Worm (Caenorhabditis elegans) whole organism, young adult: ENCODE measurements around the gene T07A5.1.
"Not testable (repeated sequence)": the region's sequence is repeated elsewhere in the genome, so short reads cannot be mapped to it uniquely, and the experiment has no call there.

Source experiments
- B0019.2 ChIP-seq: fragments of 200-800 bp; sonication (Bioruptor generic); conservative IDR thresholded peaks from 2 replicates; pipeline ENCODE4 v1.3.6; 2022; ENCODE audit warnings: missing genetic modification reagents, missing genetic modification characterization, missing compliant biosample characterization
- B0336.3 ChIP-seq: fragments of 200-800 bp; sonication (Bioruptor generic); IDR thresholded peaks from 2 replicates; pipeline ENCODE4 v1.3.6; 2022; ENCODE audit warnings: missing genetic modification characterization, missing compliant biosample characterization
- D2030.7 ChIP-seq: fragments of 200-800 bp; sonication (Bioruptor generic); IDR thresholded peaks from 2 replicates; pipeline ENCODE4 v1.3.6; 2022; ENCODE audit warnings: missing genetic modification reagents, missing genetic modification characterization, missing compliant biosample characterization
- F33H1.4 ChIP-seq: fragments of 200-800 bp; sonication (Bioruptor generic); IDR thresholded peaks from 2 replicates; pipeline ENCODE4 v1.3.6; 2022; ENCODE audit warnings: missing genetic modification reagents, missing genetic modification characterization, missing compliant biosample characterization
- F37B4.10 ChIP-seq: fragments of 200-800 bp; sonication (Bioruptor generic); IDR thresholded peaks from 2 replicates; pipeline ENCODE4 v1.3.6; 2022; ENCODE audit warnings: missing genetic modification characterization, missing compliant biosample characterization
- F49E8.2 ChIP-seq: sonication (generic microtip); optimal IDR thresholded peaks from 3 replicates; lab custom pipeline; 2017; ENCODE audit warnings: missing genetic modification characterization, mild to moderate bottlenecking, missing compliant biosample characterization, antibody characterized with exemption, moderate library complexity; ENCODE audit not compliant: insufficient read depth
- Y56A3A.18 ChIP-seq: fragments of 200-800 bp; sonication (Bioruptor generic); IDR thresholded peaks from 2 replicates; pipeline ENCODE4 v1.3.6; 2022; ENCODE audit warnings: missing genetic modification reagents, missing genetic modification characterization, missing compliant biosample characterization
- Y67H2A.10 ChIP-seq: fragments of 200-800 bp; sonication (Bioruptor generic); conservative IDR thresholded peaks from 2 replicates; pipeline ENCODE4 v1.3.6; 2022; ENCODE audit warnings: missing genetic modification reagents, missing genetic modification characterization, missing compliant biosample characterization
- Y79H2A.3 ChIP-seq: fragments of 200-800 bp; sonication (Bioruptor generic); conservative IDR thresholded peaks from 2 replicates; pipeline ENCODE4 v1.3.6; 2022; ENCODE audit warnings: missing genetic modification reagents, missing genetic modification characterization, missing compliant biosample characterization
- Y95B8A.8 ChIP-seq: fragments of 200-800 bp; sonication (Bioruptor generic); IDR thresholded peaks from 2 replicates; pipeline ENCODE4 v1.3.6; 2022; ENCODE audit warnings: missing genetic modification reagents, missing genetic modification characterization, missing compliant biosample characterization
- bed-2 ChIP-seq: fragments of 200-800 bp; sonication (Bioruptor generic); IDR thresholded peaks from 2 replicates; pipeline ENCODE4 v1.3.6; 2022; ENCODE audit warnings: missing genetic modification reagents, missing genetic modification characterization, missing compliant biosample characterization
- ceh-100 ChIP-seq: fragments of 200-800 bp; sonication (Bioruptor generic); IDR thresholded peaks from 2 replicates; pipeline ENCODE4 v1.3.6; 2022; ENCODE audit warnings: missing genetic modification reagents, missing genetic modification characterization, missing compliant biosample characterization
- ceh-91 ChIP-seq: fragments of 200-800 bp; sonication (Bioruptor generic); IDR thresholded peaks from 2 replicates; pipeline ENCODE4 v1.3.6; 2022; ENCODE audit warnings: missing genetic modification reagents, missing genetic modification characterization, missing compliant biosample characterization
- dox-1 ChIP-seq: fragments of 200-800 bp; sonication (Bioruptor generic); IDR thresholded peaks from 2 replicates; pipeline ENCODE4 v1.3.6; 2022; ENCODE audit warnings: missing genetic modification reagents, missing genetic modification characterization, missing compliant biosample characterization
- egl-44 ChIP-seq: fragments of 200-800 bp; sonication (Bioruptor generic); IDR thresholded peaks from 2 replicates; pipeline ENCODE4 v1.3.6; 2022; ENCODE audit warnings: missing genetic modification reagents, missing genetic modification characterization, missing compliant biosample characterization
- egrh-3 ChIP-seq: fragments of 200-800 bp; sonication (Bioruptor generic); IDR thresholded peaks from 2 replicates; pipeline ENCODE4 v1.3.6; 2022; ENCODE audit warnings: missing genetic modification reagents, missing genetic modification characterization, missing compliant biosample characterization
- gei-17 ChIP-seq: fragments of 200-800 bp; sonication (Bioruptor generic); optimal IDR thresholded peaks from 2 replicates; lab custom pipeline; 2018; ENCODE audit warnings: mild to moderate bottlenecking, missing genetic modification characterization, missing compliant biosample characterization
- hmg-1.2 ChIP-seq: fragments of 200-800 bp; sonication (Bioruptor generic); IDR thresholded peaks from 2 replicates; pipeline ENCODE4 v1.3.6; 2022; ENCODE audit warnings: missing genetic modification reagents, missing genetic modification characterization, missing compliant biosample characterization
- hrde-1 ChIP-seq: sonication (generic microtip); optimal IDR thresholded peaks from 2 replicates; lab custom pipeline; 2016; ENCODE audit warnings: missing genetic modification characterization, mild to moderate bottlenecking, missing compliant biosample characterization, moderate library complexity, missing genotype, missing genetic modification reagents, borderline replicate concordance
- hsf-1 ChIP-seq: fragments of 200-800 bp; sonication (Bioruptor generic); IDR thresholded peaks from 2 replicates; pipeline ENCODE4 v1.3.6; 2022; ENCODE audit warnings: missing genetic modification reagents, missing genetic modification characterization, missing compliant biosample characterization
- lin-26 ChIP-seq: fragments of 200-800 bp; sonication (Bioruptor generic); IDR thresholded peaks from 2 replicates; pipeline ENCODE4 v1.3.6; 2022; ENCODE audit warnings: missing genetic modification reagents, missing genetic modification characterization, missing compliant biosample characterization
- lin-54 ChIP-seq: fragments of 200-800 bp; sonication (Bioruptor generic); optimal IDR thresholded peaks from 2 replicates; lab custom pipeline; 2018; ENCODE audit warnings: mild to moderate bottlenecking, missing genetic modification characterization, missing compliant biosample characterization
- lir-1 ChIP-seq: fragments of 200-800 bp; sonication (Bioruptor generic); conservative IDR thresholded peaks from 2 replicates; pipeline ENCODE4 v1.3.6; 2022; ENCODE audit warnings: missing genetic modification reagents, missing genetic modification characterization, missing compliant biosample characterization
- lsl-1 ChIP-seq: fragments of 200-800 bp; sonication (Bioruptor generic); optimal IDR thresholded peaks from 2 replicates; lab custom pipeline; 2018; ENCODE audit warnings: mild to moderate bottlenecking, missing genetic modification characterization, moderate library complexity, missing compliant biosample characterization
- madf-3 ChIP-seq: fragments of 200-800 bp; sonication (Bioruptor generic); IDR thresholded peaks from 2 replicates; pipeline ENCODE4 v1.3.6; 2022; ENCODE audit warnings: missing genetic modification reagents, missing genetic modification characterization, missing compliant biosample characterization
- madf-6 ChIP-seq: fragments of 200-800 bp; sonication (Bioruptor generic); IDR thresholded peaks from 2 replicates; pipeline ENCODE4 v1.3.6; 2022; ENCODE audit warnings: missing genetic modification reagents, missing genetic modification characterization, missing compliant biosample characterization
- madf-8 ChIP-seq: fragments of 200-800 bp; sonication (Bioruptor generic); conservative IDR thresholded peaks from 2 replicates; pipeline ENCODE4 v1.3.6; 2022; ENCODE audit warnings: missing genetic modification reagents, missing genetic modification characterization, missing compliant biosample characterization
- mcd-1 ChIP-seq: fragments of 200-800 bp; sonication (Bioruptor generic); IDR thresholded peaks from 2 replicates; pipeline ENCODE4 v1.3.6; 2022; ENCODE audit warnings: missing genetic modification reagents, missing genetic modification characterization, missing compliant biosample characterization
- mxl-1 ChIP-seq: sonication (generic microtip); optimal IDR thresholded peaks from 2 replicates; lab custom pipeline; 2016; ENCODE audit warnings: missing genetic modification characterization, missing compliant biosample characterization
- nfyb-1 ChIP-seq: fragments of 200-800 bp; sonication (Bioruptor generic); IDR thresholded peaks from 2 replicates; pipeline ENCODE4 v1.3.6; 2022; ENCODE audit warnings: missing genetic modification reagents, missing genetic modification characterization, missing compliant biosample characterization
- pbrm-1 ChIP-seq: fragments of 200-800 bp; sonication (Bioruptor generic); IDR thresholded peaks from 2 replicates; pipeline ENCODE4 v1.3.6; 2022; ENCODE audit warnings: missing genetic modification reagents, missing genetic modification characterization, missing compliant biosample characterization
- rcor-1 ChIP-seq: fragments of 200-800 bp; sonication (Bioruptor generic); IDR thresholded peaks from 2 replicates; pipeline ENCODE4 v1.3.6; 2022; ENCODE audit warnings: missing genetic modification reagents, missing genetic modification characterization, missing compliant biosample characterization
- repo-1 ChIP-seq: sonication (generic microtip); optimal IDR thresholded peaks from 2 replicates; lab custom pipeline; 2017; ENCODE audit warnings: mild to moderate bottlenecking, missing genetic modification characterization, missing compliant biosample characterization
- snpc-3.4 ChIP-seq: sonication (generic microtip); optimal IDR thresholded peaks from 2 replicates; lab custom pipeline; 2017; ENCODE audit warnings: missing genetic modification characterization, mild to moderate bottlenecking, missing compliant biosample characterization, antibody characterized with exemption, moderate library complexity, missing genotype, missing genetic modification reagents
- snpc-4 ChIP-seq, 5 experiments: fragments of 150-350 bp in 1 of 5; sonication (generic microtip) in 4 of 5; optimal IDR thresholded peaks; 2 replicates each; lab custom pipeline; 2014 to 2018; ENCODE audit warnings: missing genetic modification characterization in 5 of 5, missing biosample characterization in 3 of 5, antibody characterized with exemption in 2 of 5, mild to moderate bottlenecking in 2 of 5, missing compliant biosample characterization in 2 of 5, missing genotype in 2 of 5, moderate library complexity in 2 of 5, missing genetic modification reagents in 1 of 5
- tbp1 ChIP-seq: fragments of 200-800 bp; sonication (Bioruptor generic); optimal IDR thresholded peaks from 2 replicates; lab custom pipeline; 2018; ENCODE audit warnings: mild to moderate bottlenecking, missing genetic modification characterization, missing compliant biosample characterization
- xnd-1 ChIP-seq: sonication (generic microtip); optimal IDR thresholded peaks from 2 replicates; lab custom pipeline; 2016; ENCODE audit warnings: missing genotype, missing genetic modification reagents, missing genetic modification characterization, missing compliant biosample characterization
- ztf-18 ChIP-seq: sonication (generic microtip); optimal IDR thresholded peaks from 2 replicates; lab custom pipeline; 2016; ENCODE audit warnings: missing genotype, mild to moderate bottlenecking, missing genetic modification characterization, missing compliant biosample characterization
- ztf-28 ChIP-seq: fragments of 200-800 bp; sonication (Bioruptor generic); IDR thresholded peaks from 2 replicates; pipeline ENCODE4 v1.3.6; 2022; ENCODE audit warnings: missing genetic modification reagents, missing genetic modification characterization, missing compliant biosample characterization

Gene T07A5.1

ce11 chrIII:10320788-10321187 lies 14.8 kb upstream of the T07A5.1 start, which contains the start of gene sas-7:
TSS of gene sas-7 (plus strand) at chrIII:10321019.
- no peak for TF ChIP-seq repo-1 (tag; lab: Kevin White, UChicago)
- no peak for TF ChIP-seq Y95B8A.8 (GFP tag; lab: Robert Waterston, UW)
- TF ChIP-seq mxl-1: no peak
- TF ChIP-seq hrde-1 (tag; lab: Kevin White, UChicago): no peak
- TF ChIP-seq gei-17: no peak
- TF ChIP-seq, all 124 proteins: peak for 0

DNA sequence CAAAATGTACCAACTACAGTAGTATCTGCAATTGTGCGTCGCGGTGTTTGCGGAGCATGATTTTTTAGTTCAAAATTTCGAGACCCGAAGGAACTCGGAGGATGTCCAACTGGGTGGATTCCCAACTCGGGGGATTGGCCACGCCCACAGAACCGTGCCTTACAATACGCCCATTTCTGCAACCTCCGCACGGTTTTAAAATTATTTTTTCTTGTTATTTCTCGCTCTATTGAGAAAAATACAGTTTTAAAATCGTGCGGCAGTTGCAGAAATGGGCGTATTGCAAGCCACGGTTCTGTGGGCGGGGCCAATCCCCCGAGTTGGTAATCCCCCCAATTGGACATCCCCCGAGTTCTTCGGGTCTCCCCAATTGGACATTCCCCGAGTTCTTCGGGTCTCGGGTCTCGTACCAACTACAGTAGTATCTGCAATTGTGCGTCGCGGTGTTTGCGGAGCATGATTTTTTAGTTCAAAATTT lies 14.3 kb upstream of the T07A5.1 start:
- TF ChIP-seq lsl-1 (GFP tag; lab: Kevin White, UChicago) (peak; percentile 85), snpc-3.4 (peak; percentile 41), snpc-4 (tag; optimal IDR thresholded peaks at IDR 0.05; lab: Kevin White, UChicago) (peak in 1 of 4 experiments; percentile 15), ztf-28 (peak; percentile 60; the same call in 1 of the 2 replicates), nfyb-1 (GFP tag; lab: Robert Waterston, UW) (peak; percentile 50; the same call in 1 of the 2 replicates), Y67H2A.10 (0 out of 2 replicates have a peak, but pooled peaks have one; percentile 31), B0336.3 (GFP tag; lab: Robert Waterston, UW) (0 out of 2 replicates have a peak, but pooled peaks have one; percentile 9), mcd-1 (peak; percentile 76), rcor-1 (peak; percentile 70), egl-44 (0 out of 2 replicates have a peak, but pooled peaks have one; percentile 12), bed-2 (GFP tag; lab: Robert Waterston, UW) (0 out of 2 replicates have a peak, but pooled peaks have one; percentile 7), madf-6 (GFP tag; lab: Robert Waterston, UW) (peak; percentile 88), egrh-3 (peak; percentile 59), xnd-1 (tag; lab: Kevin White, UChicago) (peak; percentile 44), hsf-1 (GFP tag; lab: Robert Waterston, UW) (peak; percentile 67), lin-26 (0 out of 2 replicates have a peak, but pooled peaks have one; percentile 25), ceh-91 (peak; percentile 75), F37B4.10 (GFP tag; lab: Robert Waterston, UW) (0 out of 2 replicates have a peak, but pooled peaks have one; percentile 58), F33H1.4 (peak; percentile 56), hmg-1.2 (GFP tag; lab: Robert Waterston, UW) (peak; percentile 49), Y56A3A.18 (GFP tag; lab: Robert Waterston, UW) (0 out of 2 replicates have a peak, but pooled peaks have one; percentile 24), Y79H2A.3 (peak; percentile 41; the same call in 1 of the 2 replicates), madf-8 (GFP tag; lab: Robert Waterston, UW) (peak; percentile 38), dox-1 (GFP tag; lab: Robert Waterston, UW) (peak; percentile 80), lin-54 (GFP tag; lab: Kevin White, UChicago) (peak; percentile 37), Y95B8A.8 (GFP tag; lab: Robert Waterston, UW) (peak; percentile 69; the same call in 1 of the 2 replicates), D2030.7 (GFP tag; lab: Robert Waterston, UW) (peak; percentile 95), ceh-100 (GFP tag; lab: Robert Waterston, UW) (peak; percentile 88), tbp1 (GFP tag; lab: Kevin White, UChicago) (peak; percentile 6), F49E8.2 (tag; lab: Kevin White, UChicago) (peak; percentile 15), pbrm-1 (GFP tag; lab: Robert Waterston, UW) (peak; percentile 64; the same call in 1 of the 2 replicates), B0019.2 (peak; percentile 38), madf-3 (GFP tag; lab: Robert Waterston, UW) (0 out of 2 replicates have a peak, but pooled peaks have one; percentile 10), ztf-18 (tag; lab: Kevin White, UChicago) (peak; percentile 67), lir-1 (0 out of 2 replicates have a peak, but pooled peaks have one; percentile 44)
- TF ChIP-seq snpc-4 (GFP tag; optimal IDR thresholded peaks at IDR 0.05; lab: Kevin White, UChicago): not testable (repeated sequence)
